Fruit fly (Drosophila melanogaster): ENCODE data around the gene Fit1.

Gene Fit1

dm6 chr3L:4116490-4117367 lies 13.4 kb downstream of the Fit1 start (continued):
- TF ChIP-seq exex (tag; optimal IDR thresholded peaks at IDR 0.05) (peak; percentile 33), rib (GFP tag; IDR thresholded peaks at IDR 0.05) (no peak), CG7839 (tag; optimal IDR thresholded peaks at IDR 0.05) (no peak), Drgx (GFP tag; IDR thresholded peaks at IDR 0.05) (peak; percentile 37; the same call in 1 of the 2 replicates), Sox102F (GFP tag; optimal IDR thresholded peaks at IDR 0.05) (no peak), Deaf1 (tag; optimal IDR thresholded peaks at IDR 0.05) (no peak), CG7556 (GFP tag; optimal IDR thresholded peaks at IDR 0.05) (no peak), CG17829 (tag; optimal IDR thresholded peaks at IDR 0.05) (no peak), CG15479 (GFP tag; optimal IDR thresholded peaks at IDR 0.05) (no peak), pum (GFP tag; optimal IDR thresholded peaks at IDR 0.05) (no peak), CG9932 (GFP tag; IDR thresholded peaks at IDR 0.05) (no peak), CG15073 (GFP tag; optimal IDR thresholded peaks at IDR 0.05) (no peak), Hr51 (GFP tag; optimal IDR thresholded peaks at IDR 0.05) (peak in 1 of 2 experiments; percentile 3), Nf-YC (tag; optimal IDR thresholded peaks at IDR 0.05) (no peak), luna (GFP tag; optimal IDR thresholded peaks at IDR 0.05) (no peak), grn (GFP tag; optimal IDR thresholded peaks at IDR 0.05) (peak; percentile 49), CG34376 (GFP tag; optimal IDR thresholded peaks at IDR 0.05) (peak; percentile 12), CG10431 (GFP tag; optimal IDR thresholded peaks at IDR 0.05) (no peak), bsh (GFP tag; optimal IDR thresholded peaks at IDR 0.05) (no peak), CG10274 (GFP tag; optimal IDR thresholded peaks at IDR 0.05) (no peak), CG3847 (GFP tag; IDR thresholded peaks at IDR 0.05) (no peak), Fer3 (tag; optimal IDR thresholded peaks at IDR 0.05) (peak; percentile 10), Poxn (GFP tag; IDR thresholded peaks at IDR 0.05) (no peak), danr (GFP tag; IDR thresholded peaks at IDR 0.05) (no peak), Med (GFP tag) (peak; percentile 31), amos (GFP tag; IDR thresholded peaks at IDR 0.05; ENCODE audit: partially characterized antibody) (no peak), Gug (GFP tag; IDR thresholded peaks at IDR 0.05) (no peak), CG10543 (GFP tag; optimal IDR thresholded peaks at IDR 0.05) (no peak), CG12744 (GFP tag; optimal IDR thresholded peaks at IDR 0.05) (no peak), toy (GFP tag; IDR thresholded peaks at IDR 0.05) (no peak), CHES-1-like (GFP tag; optimal IDR thresholded peaks at IDR 0.05) (no peak), CG2678 (tag; optimal IDR thresholded peaks at IDR 0.05) (peak; percentile 13), ci (GFP tag; IDR thresholded peaks at IDR 0.05) (peak; percentile 55; the same call in 2 of the 3 replicates), z (GFP tag; IDR thresholded peaks at IDR 0.05) (no peak), cwo (GFP tag; optimal IDR thresholded peaks at IDR 0.05) (no peak), CG2875 (GFP tag; optimal IDR thresholded peaks at IDR 0.05) (peak; percentile 22), lab (GFP tag; optimal IDR thresholded peaks at IDR 0.05) (peak; percentile 13), Sry-β (GFP tag; optimal IDR thresholded peaks at IDR 0.05) (no peak), CG2129 (GFP tag; IDR thresholded peaks at IDR 0.05; ENCODE audit: partially characterized antibody) (no peak), CG2120 (GFP tag; optimal IDR thresholded peaks at IDR 0.05) (peak; percentile 18), insv (GFP tag; optimal IDR thresholded peaks at IDR 0.05) (no peak), Fer2 (tag; optimal IDR thresholded peaks at IDR 0.05) (no peak), repo (GFP tag; optimal IDR thresholded peaks at IDR 0.05) (no peak), CG3065 (GFP tag; optimal IDR thresholded peaks at IDR 0.05) (no peak), ATbp (GFP tag; optimal IDR thresholded peaks at IDR 0.05) (no peak), CG31224 (GFP tag; IDR thresholded peaks at IDR 0.05) (no peak), chinmo (GFP tag; IDR thresholded peaks at IDR 0.05; ENCODE audit: partially characterized antibody) (no peak), wdn (GFP tag; IDR thresholded peaks at IDR 0.05) (no peak)
